Fruit fly (Drosophila melanogaster) whole organism, embryonic: Measurements from ENCODE around the gene CG11085.

ENCODE experiments used
- Bdp1 ChIP-seq: fragments of 200-800 bp; sonication (Bioruptor generic); optimal IDR thresholded peaks from 3 replicates; lab custom pipeline; 2016; ENCODE audit warnings: missing biosample characterization, missing genetic modification characterization
- Blimp-1 ChIP-seq: fragments of 200-800 bp; sonication (Bioruptor generic); optimal IDR thresholded peaks from 3 replicates; lab custom pipeline; 2018; ENCODE audit warnings: missing biosample characterization, missing genetic modification characterization, mild to moderate bottlenecking, moderate library complexity, missing genetic modification reagents
- CG11398 ChIP-seq: fragments of 200-800 bp; sonication (Bioruptor generic); optimal IDR thresholded peaks from 2 replicates; lab custom pipeline; 2016; ENCODE audit warnings: missing biosample characterization, missing genetic modification characterization
- CG11504 ChIP-seq: fragments of 200-800 bp; sonication (Bioruptor generic); optimal IDR thresholded peaks from 3 replicates; lab custom pipeline; 2019; ENCODE audit warnings: missing biosample characterization, mild to moderate bottlenecking, missing genetic modification characterization, moderate library complexity
- CG11696 ChIP-seq: fragments of 200-800 bp; sonication (Bioruptor generic); IDR thresholded peaks from 2 replicates; pipeline ENCODE4 v1.3.6; 2022; ENCODE audit warnings: missing biosample characterization, missing genetic modification characterization
- CG11723 ChIP-seq: fragments of 200-800 bp; sonication (Bioruptor generic); optimal IDR thresholded peaks from 2 replicates; lab custom pipeline; 2017; ENCODE audit warnings: missing biosample characterization, mild to moderate bottlenecking, missing genetic modification characterization
- CG1233 ChIP-seq: fragments of 200-800 bp; sonication (Bioruptor generic); optimal IDR thresholded peaks from 4 replicates; lab custom pipeline; 2018; ENCODE audit warnings: missing biosample characterization, mild to moderate bottlenecking, missing genetic modification characterization
- CG12391 ChIP-seq: fragments of 200-800 bp; sonication (Bioruptor generic); optimal IDR thresholded peaks from 3 replicates; lab custom pipeline; 2018; ENCODE audit warnings: missing biosample characterization, mild to moderate bottlenecking, missing genetic modification characterization, moderate library complexity
- CG1529 ChIP-seq: fragments of 200-800 bp; sonication (Bioruptor generic); optimal IDR thresholded peaks from 3 replicates; lab custom pipeline; 2018; ENCODE audit warnings: missing biosample characterization, missing genetic modification characterization
- CG15601 ChIP-seq: fragments of 200-800 bp; sonication (Bioruptor generic); optimal IDR thresholded peaks from 3 replicates; lab custom pipeline; 2019; ENCODE audit warnings: missing biosample characterization, mild to moderate bottlenecking, missing genetic modification characterization, moderate library complexity
- CG15696 ChIP-seq: fragments of 200-800 bp; sonication (Bioruptor generic); optimal IDR thresholded peaks from 2 replicates; lab custom pipeline; 2019; ENCODE audit warnings: missing biosample characterization, mild to moderate bottlenecking, missing genetic modification characterization, moderate library complexity
- CG16863 ChIP-seq: fragments of 200-800 bp; sonication (Bioruptor generic); optimal IDR thresholded peaks from 3 replicates; lab custom pipeline; 2016; ENCODE audit warnings: missing biosample characterization, missing genetic modification characterization
- CG17361 ChIP-seq: fragments of 200-800 bp; sonication (Bioruptor generic); IDR thresholded peaks from 3 replicates; pipeline ENCODE4 v1.3.6; 2022; ENCODE audit warnings: missing biosample characterization, missing genetic modification characterization
- CG18599 ChIP-seq: fragments of 200-800 bp; sonication (Bioruptor generic); optimal IDR thresholded peaks from 3 replicates; lab custom pipeline; 2017; ENCODE audit warnings: missing biosample characterization, missing genetic modification characterization, mild to moderate bottlenecking, moderate library complexity, missing genetic modification reagents
- CG6272 ChIP-seq: fragments of 200-800 bp; sonication (Bioruptor generic); IDR thresholded peaks from 2 replicates; pipeline ENCODE4 v1.3.6; 2022; ENCODE audit warnings: missing biosample characterization, missing genetic modification characterization
- CG7372 ChIP-seq: fragments of 200-800 bp; sonication (Bioruptor generic); IDR thresholded peaks from 2 replicates; pipeline ENCODE4 v1.3.6; 2022; ENCODE audit warnings: missing biosample characterization, missing genetic modification characterization
- CG7745 ChIP-seq: fragments of 200-800 bp; sonication (Bioruptor generic); optimal IDR thresholded peaks from 2 replicates; lab custom pipeline; 2018; ENCODE audit warnings: missing biosample characterization, mild to moderate bottlenecking, missing genetic modification characterization, moderate library complexity
- CG7963 ChIP-seq: fragments of 200-800 bp; sonication (Bioruptor generic); IDR thresholded peaks from 3 replicates; pipeline ENCODE4 v1.3.6; 2022; ENCODE audit warnings: missing biosample characterization, missing genetic modification characterization; ENCODE audit not compliant: partially characterized antibody
- CG8089 ChIP-seq: fragments of 200-800 bp; sonication (Bioruptor generic); optimal IDR thresholded peaks from 3 replicates; lab custom pipeline; 2016; ENCODE audit warnings: missing biosample characterization, missing genetic modification characterization
- CG8478 ChIP-seq: fragments of >200 bp; optimal IDR thresholded peaks from 2 replicates; lab custom pipeline; 2018
- CG9727 ChIP-seq: fragments of 200-800 bp; sonication (Bioruptor generic); optimal IDR thresholded peaks from 3 replicates; lab custom pipeline; 2017; ENCODE audit warnings: missing biosample characterization, mild to moderate bottlenecking, missing genetic modification characterization
- Chrac-16 ChIP-seq: fragments of 200-800 bp; sonication (Bioruptor generic); optimal IDR thresholded peaks from 3 replicates; lab custom pipeline; 2016; ENCODE audit warnings: missing biosample characterization, missing genetic modification characterization
- Deaf1 ChIP-seq: fragments of 200-800 bp; optimal IDR thresholded peaks from 3 replicates; lab custom pipeline; 2019; ENCODE audit warnings: missing biosample characterization, mild to moderate bottlenecking, missing genetic modification characterization, moderate library complexity
- HmgZ ChIP-seq: fragments of 200-800 bp; sonication (Bioruptor generic); optimal IDR thresholded peaks from 2 replicates; lab custom pipeline; 2018; ENCODE audit warnings: missing biosample characterization, mild to moderate bottlenecking, missing genetic modification characterization
- NC2α ChIP-seq: fragments of 200-800 bp; sonication (Bioruptor generic); optimal IDR thresholded peaks from 2 replicates; lab custom pipeline; 2016; ENCODE audit warnings: missing biosample characterization, missing genetic modification characterization
- NfI ChIP-seq: fragments of 200-800 bp; sonication (Bioruptor generic); optimal IDR thresholded peaks from 3 replicates; lab custom pipeline; 2018; ENCODE audit warnings: missing biosample characterization, mild to moderate bottlenecking, missing genetic modification characterization, moderate library complexity
- PHDP ChIP-seq: fragments of 200-800 bp; sonication (Bioruptor generic); optimal IDR thresholded peaks from 3 replicates; lab custom pipeline; 2018; ENCODE audit warnings: missing biosample characterization, mild to moderate bottlenecking, missing genetic modification characterization, moderate library complexity
- Ravus ChIP-seq: fragments of 200-800 bp; sonication (Bioruptor generic); IDR thresholded peaks from 2 replicates; pipeline ENCODE4 v1.3.6; 2022; ENCODE audit warnings: missing biosample characterization, missing genetic modification characterization
- TFAM ChIP-seq: fragments of 200-800 bp; sonication (Bioruptor generic); optimal IDR thresholded peaks from 2 replicates; lab custom pipeline; 2017; ENCODE audit warnings: missing biosample characterization, missing genetic modification characterization, inconsistent platforms
- bcd ChIP-seq: fragments of 200-800 bp; sonication (Bioruptor generic); optimal IDR thresholded peaks from 2 replicates; lab custom pipeline; 2017; ENCODE audit warnings: missing biosample characterization, mild to moderate bottlenecking, missing genetic modification characterization
- bowl ChIP-seq: fragments of 200-800 bp; sonication (Bioruptor generic); IDR thresholded peaks from 2 replicates; pipeline ENCODE4 v1.3.6; 2022; ENCODE audit warnings: missing biosample characterization, missing genetic modification characterization
- chinmo ChIP-seq: fragments of 200-800 bp; sonication (Bioruptor generic); IDR thresholded peaks from 4 replicates; pipeline ENCODE4 v1.3.6; 2022; ENCODE audit warnings: missing biosample characterization, missing genetic modification characterization; ENCODE audit not compliant: partially characterized antibody
- cwo ChIP-seq: fragments of 200-800 bp; sonication (Bioruptor generic); optimal IDR thresholded peaks from 3 replicates; lab custom pipeline; 2017; ENCODE audit warnings: missing biosample characterization, missing genetic modification characterization, mild to moderate bottlenecking, moderate library complexity, missing genetic modification reagents
- ewg ChIP-seq: fragments of 200-800 bp; sonication (Bioruptor generic); optimal IDR thresholded peaks from 3 replicates; lab custom pipeline; 2017; ENCODE audit warnings: mild to moderate bottlenecking, missing biosample characterization, missing genetic modification reagents, missing genetic modification characterization
- gce ChIP-seq: fragments of 200-800 bp; sonication (Bioruptor generic); IDR thresholded peaks from 3 replicates; pipeline ENCODE4 v1.3.6; 2022; ENCODE audit warnings: missing biosample characterization, missing genetic modification characterization
- grau ChIP-seq: fragments of 200-800 bp; optimal IDR thresholded peaks from 3 replicates; lab custom pipeline; 2019; ENCODE audit warnings: missing biosample characterization, mild to moderate bottlenecking, missing genetic modification characterization, moderate library complexity
- jigr1 ChIP-seq: fragments of 200-800 bp; sonication (Bioruptor generic); IDR thresholded peaks from 3 replicates; pipeline ENCODE4 v1.3.6; 2022; ENCODE audit warnings: missing biosample characterization, missing genetic modification characterization
- kay ChIP-seq: fragments of 200-800 bp; sonication (Bioruptor generic); optimal IDR thresholded peaks from 2 replicates; lab custom pipeline; 2016; ENCODE audit warnings: missing biosample characterization, missing genetic modification characterization
- lilli ChIP-seq: fragments of 200-800 bp; sonication (Bioruptor generic); optimal IDR thresholded peaks from 3 replicates; lab custom pipeline; 2016; ENCODE audit warnings: missing biosample characterization, missing genetic modification characterization
- odd ChIP-seq: fragments of 200-800 bp; sonication (Bioruptor generic); optimal IDR thresholded peaks from 2 replicates; lab custom pipeline; 2017; ENCODE audit warnings: missing biosample characterization, mild to moderate bottlenecking, missing genetic modification characterization
- onecut ChIP-seq: fragments of 200-800 bp; sonication (Bioruptor generic); IDR thresholded peaks from 2 replicates; pipeline ENCODE4 v1.3.6; 2022; ENCODE audit warnings: missing biosample characterization, missing genetic modification characterization
- pho ChIP-seq: fragments of 200-800 bp; sonication (Bioruptor generic); optimal IDR thresholded peaks from 2 replicates; lab custom pipeline; 2016; ENCODE audit warnings: missing biosample characterization, missing genetic modification characterization
- pnt ChIP-seq: fragments of 200-800 bp; sonication (Bioruptor generic); optimal IDR thresholded peaks from 3 replicates; lab custom pipeline; 2016; ENCODE audit warnings: missing biosample characterization, missing genetic modification characterization
- pzg ChIP-seq: fragments of 200-800 bp; sonication (Bioruptor generic); optimal IDR thresholded peaks from 3 replicates; lab custom pipeline; 2018; ENCODE audit warnings: missing biosample characterization, mild to moderate bottlenecking, missing genetic modification characterization, moderate library complexity
- sd ChIP-seq: fragments of 200-800 bp; sonication (Bioruptor generic); optimal IDR thresholded peaks from 3 replicates; lab custom pipeline; 2018; ENCODE audit warnings: missing biosample characterization, mild to moderate bottlenecking, missing genetic modification characterization, moderate library complexity
- ttk ChIP-seq: fragments of 200-800 bp; sonication (Bioruptor generic); IDR thresholded peaks from 2 replicates; pipeline ENCODE4 v2.1.2; 2022; ENCODE audit warnings: missing biosample characterization, missing genetic modification characterization
- tup ChIP-seq: fragments of 200-800 bp; sonication (Bioruptor generic); optimal IDR thresholded peaks from 2 replicates; lab custom pipeline; 2016; ENCODE audit warnings: missing biosample characterization, mild to moderate bottlenecking, missing genetic modification characterization, moderate library complexity

CG11085 gene

DNA sequence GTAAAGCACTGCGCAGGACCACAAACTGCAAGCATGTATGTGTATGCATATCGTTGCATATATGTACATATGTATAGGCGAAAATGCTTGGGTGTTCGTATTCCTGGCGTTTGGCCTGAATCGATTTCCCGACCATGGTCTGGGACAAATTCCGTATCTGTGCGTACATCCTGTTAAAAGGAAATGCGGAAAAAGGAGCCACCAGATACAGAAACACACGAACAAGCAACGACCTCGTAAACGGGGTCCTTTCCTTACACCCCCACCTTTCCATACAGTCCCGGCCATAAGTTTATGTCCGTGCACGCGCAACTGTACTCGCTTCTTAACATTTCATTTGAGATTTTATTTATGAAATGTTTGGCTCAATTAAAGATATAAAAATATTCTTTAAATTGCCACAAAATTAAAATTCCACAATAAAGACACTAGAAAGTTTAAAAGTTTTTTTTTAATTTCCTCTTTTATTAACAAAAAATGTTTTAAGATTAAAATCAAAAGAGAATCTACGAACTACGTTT, 32.2 kb upstream of the CG11085 start (continued):
- TF ChIP-seq lilli (GFP tag; lab: Kevin White, UChicago) (peak; percentile 11), pzg (GFP tag; lab: Kevin White, UChicago) (no peak), onecut (GFP tag; lab: Robert Waterston, UW) (peak; percentile 96), ewg (GFP tag; lab: Kevin White, UChicago) (peak; percentile 72), bowl (GFP tag; lab: Robert Waterston, UW) (no peak), tup (GFP tag; lab: Kevin White, UChicago) (no peak), CG1529 (GFP tag; lab: Kevin White, UChicago) (no peak), CG7745 (tag; lab: Kevin White, UChicago) (no peak), CG12391 (peak; percentile 12), CG11696 (GFP tag; lab: Robert Waterston, UW) (peak; percentile 61; the same call in 1 of the 2 replicates), ttk (GFP tag; lab: Robert Waterston, UW) (no peak), grau (tag; lab: Kevin White, UChicago) (peak; percentile 15), CG6272 (GFP tag; lab: Robert Waterston, UW) (no peak), Deaf1 (tag; lab: Kevin White, UChicago) (peak; percentile 85), PHDP (tag; lab: Kevin White, UChicago) (peak; percentile 1), CG15601 (tag; lab: Kevin White, UChicago) (no peak), CG1233 (GFP tag; lab: Kevin White, UChicago) (no peak), HmgZ (tag; lab: Kevin White, UChicago) (no peak)

DNA sequence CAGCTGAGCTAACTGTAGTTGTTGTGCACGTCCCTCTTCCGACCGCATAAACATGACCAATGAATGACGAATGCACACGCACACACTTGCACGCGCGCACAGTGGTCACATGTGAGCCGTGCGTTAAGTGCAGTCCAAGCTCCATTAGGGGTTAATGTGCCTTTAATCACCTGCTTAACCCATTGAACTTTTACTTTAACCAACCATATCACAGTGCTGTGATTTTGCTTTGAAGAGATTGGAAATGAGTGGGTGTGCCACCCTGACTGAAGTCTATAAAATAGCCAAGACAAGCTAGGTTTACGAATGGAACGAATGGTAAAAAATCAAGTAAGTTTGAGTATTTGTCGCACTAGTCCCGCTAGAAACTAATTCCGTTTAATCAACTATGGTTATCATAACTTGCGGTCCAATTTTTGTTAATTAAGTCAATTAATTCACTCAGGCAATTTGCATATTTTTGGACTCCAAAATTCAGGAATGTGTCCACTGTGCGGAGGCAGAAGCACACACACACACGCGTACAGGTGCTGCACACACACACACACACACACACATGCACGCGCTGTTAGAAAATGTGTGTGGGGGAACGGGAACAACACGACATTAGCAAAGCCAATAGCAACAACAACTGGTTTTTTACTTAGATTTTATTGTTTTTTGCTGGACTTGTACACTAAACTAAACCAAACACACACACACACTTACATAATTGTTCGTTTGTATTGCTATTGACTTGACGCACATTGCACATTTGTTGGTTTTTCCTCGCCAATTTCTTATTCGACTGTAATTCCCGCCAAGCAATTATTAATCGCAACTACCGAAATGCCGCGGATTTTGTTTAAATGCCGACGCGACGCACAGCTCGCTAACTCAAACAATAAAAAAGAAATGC, 24.6 kb upstream of the CG11085 start:
- no peak for TF ChIP-seq Ravus (GFP tag; lab: Robert Waterston, UW)
- no peak for TF ChIP-seq TFAM
- peak; percentile 53 for TF ChIP-seq cwo (GFP tag; lab: Kevin White, UChicago)
- TF ChIP-seq jigr1, result no peak
- peak; percentile 25 for TF ChIP-seq lilli (GFP tag; lab: Kevin White, UChicago)
- TF ChIP-seq CG17361 (GFP tag; lab: Robert Waterston, UW), result peak; percentile 51; the same call in 1 of the 3 replicates
- peak; percentile 63 for TF ChIP-seq CG9727
- peak; percentile 19 for TF ChIP-seq pho (GFP tag; lab: Kevin White, UChicago)
- peak; percentile 77 for TF ChIP-seq kay (GFP tag; lab: Kevin White, UChicago)
- peak; percentile 46 for TF ChIP-seq Bdp1 (GFP tag; lab: Kevin White, UChicago)
- peak; percentile 50 for TF ChIP-seq sd
- TF ChIP-seq CG8089 (GFP tag; lab: Kevin White, UChicago), result peak; percentile 11
- no peak for TF ChIP-seq odd (GFP tag; lab: Kevin White, UChicago)
- TF ChIP-seq CG15696 (tag; lab: Kevin White, UChicago), result peak; percentile 35
- no peak for TF ChIP-seq CG7372 (GFP tag; lab: Robert Waterston, UW)
- TF ChIP-seq CG16863 (GFP tag; lab: Kevin White, UChicago), result peak; percentile 46
- TF ChIP-seq chinmo (GFP tag; lab: Robert Waterston, UW), result peak; percentile 82; the same call in 3 of the 4 replicates
- peak; percentile 33 for TF ChIP-seq Blimp-1 (GFP tag; lab: Kevin White, UChicago)
- peak; percentile 37 for TF ChIP-seq CG18599 (GFP tag; lab: Kevin White, UChicago)
- peak; percentile 12 for TF ChIP-seq CG11723 (GFP tag; lab: Kevin White, UChicago)
- TF ChIP-seq bcd (GFP tag; lab: Kevin White, UChicago), result peak; percentile 32
- TF ChIP-seq NfI (GFP tag; lab: Kevin White, UChicago), result peak; percentile 16
- TF ChIP-seq CG7963 (GFP tag; lab: Robert Waterston, UW), result no peak
- TF ChIP-seq NC2α (GFP tag; lab: Kevin White, UChicago), result no peak
- TF ChIP-seq CG11398 (GFP tag; lab: Kevin White, UChicago), result peak; percentile 49
- TF ChIP-seq CG11504, result peak; percentile 66
- TF ChIP-seq pnt (GFP tag; lab: Kevin White, UChicago), result peak; percentile 31
- TF ChIP-seq Chrac-16, result peak; percentile 58
- TF ChIP-seq CG8478 (lab: Kevin White, UChicago), result peak; percentile 82
- no peak for TF ChIP-seq gce (GFP tag; lab: Robert Waterston, UW)
